Worm (Caenorhabditis elegans) whole organism, L4/young adult: Measurements from ENCODE around the gene cnd-1.

ENCODE experiments used
- W03F9.2 ChIP-seq: fragments of 150-350 bp; optimal IDR thresholded peaks from 2 replicates; lab custom pipeline; 2014; ENCODE audit warnings: missing biosample characterization, missing genetic modification characterization
- him-1 ChIP-seq: sonication (generic microtip); optimal IDR thresholded peaks from 2 replicates; lab custom pipeline; 2016; ENCODE audit warnings: missing genotype, missing genetic modification reagents, missing genetic modification characterization, missing compliant biosample characterization

DNA sequence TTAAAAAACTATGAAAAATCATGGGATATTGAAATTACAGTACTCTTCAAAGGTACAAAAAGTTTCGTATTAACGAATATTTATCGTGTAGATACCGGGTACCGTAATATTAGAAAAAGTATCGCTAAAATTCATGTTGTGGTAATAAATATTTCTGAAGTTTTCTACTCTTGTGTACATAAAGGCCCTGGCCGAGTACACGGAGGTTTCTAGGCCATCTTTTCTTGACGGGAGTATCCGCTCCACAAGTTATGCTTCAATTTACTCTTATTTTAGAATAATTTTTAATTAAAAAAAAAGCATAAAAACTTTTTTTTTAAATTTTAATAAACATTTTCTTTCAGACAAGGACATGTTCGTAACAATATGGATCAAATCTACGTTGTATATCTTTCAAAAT is 11.3 kb downstream of the cnd-1 start:
- TF ChIP-seq him-1, result no peak
- TF ChIP-seq W03F9.2, result no peak
